Fruit fly (Drosophila melanogaster): ENCODE data around the gene CG12713.

DNA sequence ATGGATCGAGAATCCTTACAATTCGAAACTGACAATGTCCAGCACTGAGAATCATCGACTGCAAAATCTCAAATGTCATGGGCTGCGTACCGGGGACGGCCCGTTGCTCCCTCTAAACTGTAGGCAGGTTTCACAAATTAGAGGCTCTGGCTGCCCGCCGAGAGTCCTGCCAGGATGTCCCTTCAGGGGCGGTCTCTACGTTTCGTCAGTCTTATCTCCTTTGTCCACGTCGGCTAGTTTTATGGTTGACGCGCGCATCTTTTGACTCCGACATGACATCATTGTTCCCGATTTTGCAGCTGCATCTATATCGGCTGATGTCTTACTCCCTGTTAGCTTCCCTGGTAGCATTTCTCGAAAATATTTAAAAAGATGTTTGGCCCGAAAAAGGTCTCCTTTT is 30.1 kb upstream of the CG12713 start:
- TF ChIP-seq CG8478 (optimal IDR thresholded peaks at IDR 0.05) (no peak), CTCF (optimal IDR thresholded peaks at IDR 0.05) (no peak)
